Fruit fly (Drosophila melanogaster) whole organism, prepupa: ENCODE measurements around the gene CG14132.

Experiments used
- Blimp-1 ChIP-seq: fragments of 200-800 bp; sonication (Bioruptor generic); optimal IDR thresholded peaks from 3 replicates; lab custom pipeline; 2017; ENCODE audit warnings: missing biosample characterization, missing genetic modification characterization, mild to moderate bottlenecking, moderate library complexity, missing genetic modification reagents
- CG10631 ChIP-seq: fragments of 200-800 bp; sonication (Bioruptor generic); optimal IDR thresholded peaks from 2 replicates; lab custom pipeline; 2016; ENCODE audit warnings: missing biosample characterization, missing genetic modification characterization
- CG10669 ChIP-seq: fragments of 200-800 bp; sonication (Bioruptor generic); optimal IDR thresholded peaks from 3 replicates; lab custom pipeline; 2018; ENCODE audit warnings: missing biosample characterization, mild to moderate bottlenecking, missing genetic modification characterization, moderate library complexity
- CG11294 ChIP-seq: fragments of 200-800 bp; sonication (Bioruptor generic); IDR thresholded peaks from 2 replicates; pipeline ENCODE4 v1.3.6; 2022; ENCODE audit warnings: missing biosample characterization, missing genetic modification characterization
- CG11762 ChIP-seq: fragments of 200-800 bp; sonication (Bioruptor generic); optimal IDR thresholded peaks from 3 replicates; lab custom pipeline; 2016; ENCODE audit warnings: missing biosample characterization, missing genetic modification characterization; ENCODE audit not compliant: insufficient read depth
- CG11902 ChIP-seq: fragments of 200-800 bp; sonication (Bioruptor generic); optimal IDR thresholded peaks from 3 replicates; lab custom pipeline; 2016; ENCODE audit warnings: missing biosample characterization, missing genetic modification characterization
- CG1621 ChIP-seq: fragments of 200-800 bp; sonication (Bioruptor generic); optimal IDR thresholded peaks from 3 replicates; lab custom pipeline; 2018; ENCODE audit warnings: missing biosample characterization, mild to moderate bottlenecking, missing genetic modification characterization
- CG3032 ChIP-seq: fragments of 200-800 bp; optimal IDR thresholded peaks from 2 replicates; lab custom pipeline; 2019; ENCODE audit warnings: missing biosample characterization, mild to moderate bottlenecking, missing genetic modification characterization, moderate library complexity
- CG31627 ChIP-seq: fragments of 200-800 bp; sonication (Bioruptor generic); optimal IDR thresholded peaks from 3 replicates; lab custom pipeline; 2016; ENCODE audit warnings: missing biosample characterization, missing genetic modification characterization
- CG32006 ChIP-seq: fragments of 200-800 bp; sonication (Bioruptor generic); optimal IDR thresholded peaks from 3 replicates; lab custom pipeline; 2017; ENCODE audit warnings: missing biosample characterization, mild to moderate bottlenecking, missing genetic modification characterization
- CG34406 ChIP-seq: fragments of 200-800 bp; sonication (Bioruptor generic); optimal IDR thresholded peaks from 3 replicates; lab custom pipeline; 2016; ENCODE audit warnings: missing biosample characterization, missing genetic modification characterization
- CG6792 ChIP-seq: fragments of 200-800 bp; sonication (Bioruptor generic); optimal IDR thresholded peaks from 3 replicates; lab custom pipeline; 2016; ENCODE audit warnings: missing biosample characterization, missing genetic modification characterization
- CG6808 ChIP-seq: fragments of 200-800 bp; sonication (Bioruptor generic); optimal IDR thresholded peaks from 3 replicates; lab custom pipeline; 2017; ENCODE audit warnings: missing biosample characterization, missing genetic modification characterization, mild to moderate bottlenecking, moderate library complexity, missing genetic modification reagents
- CG6854 ChIP-seq: fragments of 200-800 bp; sonication (Bioruptor generic); optimal IDR thresholded peaks from 2 replicates; lab custom pipeline; 2017; ENCODE audit warnings: missing biosample characterization, mild to moderate bottlenecking, missing genetic modification characterization
- CG8119 ChIP-seq: fragments of 200-800 bp; sonication (Bioruptor generic); IDR thresholded peaks from 3 replicates; pipeline ENCODE4 v1.3.6; 2022; ENCODE audit warnings: missing biosample characterization, missing genetic modification characterization
- CG8319 ChIP-seq: fragments of 200-800 bp; sonication (Bioruptor generic); optimal IDR thresholded peaks from 3 replicates; lab custom pipeline; 2016; ENCODE audit warnings: missing biosample characterization, missing genetic modification characterization
- CG8632 ChIP-seq: fragments of 200-800 bp; sonication (Bioruptor generic); optimal IDR thresholded peaks from 3 replicates; lab custom pipeline; 2016; ENCODE audit warnings: missing biosample characterization, missing genetic modification characterization
- CG9139 ChIP-seq: fragments of 200-800 bp; sonication (Bioruptor generic); optimal IDR thresholded peaks from 3 replicates; lab custom pipeline; 2017; ENCODE audit warnings: missing biosample characterization, mild to moderate bottlenecking, missing genetic modification characterization
- Eip75B ChIP-seq: fragments of 200-800 bp; sonication (Bioruptor generic); optimal IDR thresholded peaks from 3 replicates; lab custom pipeline; 2016; ENCODE audit warnings: missing biosample characterization, missing genetic modification characterization
- Eip78C ChIP-seq: fragments of 200-800 bp; sonication (Bioruptor generic); peaks from one replicate; lab custom pipeline; 2016; ENCODE audit warnings: missing biosample characterization, missing genetic modification characterization
- Eip93F ChIP-seq: fragments of 200-800 bp; sonication (Bioruptor generic); optimal IDR thresholded peaks from 2 replicates; lab custom pipeline; 2016; ENCODE audit warnings: missing biosample characterization, mild to moderate bottlenecking, missing genetic modification characterization
- Ets96B ChIP-seq: fragments of 200-800 bp; optimal IDR thresholded peaks from 2 replicates; lab custom pipeline; 2019; ENCODE audit warnings: missing biosample characterization, mild to moderate bottlenecking, missing genetic modification characterization, moderate library complexity
- Gug ChIP-seq: fragments of 200-800 bp; sonication (Bioruptor generic); IDR thresholded peaks from 2 replicates; pipeline ENCODE4 v1.3.6; 2022; ENCODE audit warnings: missing biosample characterization, missing genetic modification characterization
- Hr39 ChIP-seq: fragments of 200-800 bp; sonication (Bioruptor generic); optimal IDR thresholded peaks from 2 replicates; lab custom pipeline; 2016; ENCODE audit warnings: missing biosample characterization, missing genetic modification characterization
- Met ChIP-seq: fragments of 200-800 bp; sonication (Bioruptor generic); optimal IDR thresholded peaks from 3 replicates; lab custom pipeline; 2016; ENCODE audit warnings: missing biosample characterization, missing genetic modification characterization
- OdsH ChIP-seq: fragments of 200-800 bp; sonication (Bioruptor generic); optimal IDR thresholded peaks from 3 replicates; lab custom pipeline; 2016; ENCODE audit warnings: missing biosample characterization, missing genetic modification characterization
- Smox ChIP-seq: fragments of 200-800 bp; sonication (Bioruptor generic); optimal IDR thresholded peaks from 3 replicates; lab custom pipeline; 2016; ENCODE audit warnings: missing biosample characterization, missing genetic modification characterization
- Sox14 ChIP-seq: fragments of 200-800 bp; sonication (Bioruptor generic); optimal IDR thresholded peaks from 3 replicates; lab custom pipeline; 2016; ENCODE audit warnings: missing biosample characterization, missing genetic modification characterization
- achi ChIP-seq: fragments of 200-800 bp; sonication (Bioruptor generic); optimal IDR thresholded peaks from 3 replicates; lab custom pipeline; 2016; ENCODE audit warnings: missing biosample characterization, missing genetic modification characterization
- acj6 ChIP-seq: fragments of 200-800 bp; sonication (Bioruptor generic); optimal IDR thresholded peaks from 3 replicates; lab custom pipeline; 2016; ENCODE audit warnings: missing biosample characterization, missing genetic modification characterization
- dsx ChIP-seq: fragments of 200-800 bp; optimal IDR thresholded peaks from 3 replicates; lab custom pipeline; 2019; ENCODE audit warnings: missing biosample characterization, mild to moderate bottlenecking, missing genetic modification characterization, moderate library complexity; ENCODE audit not compliant: poor library complexity, severe bottlenecking
- eg ChIP-seq: fragments of 200-800 bp; sonication (Bioruptor generic); IDR thresholded peaks from 3 replicates; pipeline ENCODE4 v1.3.6; 2022; ENCODE audit warnings: missing biosample characterization, missing genetic modification characterization
- fd59A ChIP-seq: fragments of 200-800 bp; sonication (Bioruptor generic); optimal IDR thresholded peaks from 2 replicates; lab custom pipeline; 2017; ENCODE audit warnings: missing biosample characterization, mild to moderate bottlenecking, missing genetic modification characterization, missing genetic modification reagents
- fd85E ChIP-seq: fragments of 200-800 bp; sonication (Bioruptor generic); optimal IDR thresholded peaks from 3 replicates; lab custom pipeline; 2016; ENCODE audit warnings: missing biosample characterization, missing genetic modification characterization
- lz ChIP-seq: fragments of 200-800 bp; sonication (Bioruptor generic); optimal IDR thresholded peaks from 3 replicates; lab custom pipeline; 2016; ENCODE audit warnings: missing biosample characterization, missing genetic modification characterization
- net ChIP-seq: fragments of 200-800 bp; sonication (Bioruptor generic); optimal IDR thresholded peaks from 3 replicates; lab custom pipeline; 2016; ENCODE audit warnings: missing biosample characterization, missing genetic modification characterization
- pdm3 ChIP-seq: fragments of 200-800 bp; sonication (Bioruptor generic); optimal IDR thresholded peaks from 3 replicates; lab custom pipeline; 2016; ENCODE audit warnings: missing biosample characterization, missing genetic modification characterization
- salr ChIP-seq, 2 experiments: fragments of 200-800 bp; sonication (Bioruptor generic); optimal IDR thresholded peaks; 3 replicates each; lab custom pipeline; 2016 to 2018; ENCODE audit warnings: missing biosample characterization in 2 of 2, missing genetic modification characterization in 2 of 2, mild to moderate bottlenecking in 1 of 2
- spab ChIP-seq: fragments of 200-800 bp; sonication (Bioruptor generic); optimal IDR thresholded peaks from 2 replicates; lab custom pipeline; 2017; ENCODE audit warnings: missing biosample characterization, mild to moderate bottlenecking, missing genetic modification characterization, missing genetic modification reagents
- ss ChIP-seq, 2 experiments: fragments of 200-800 bp; sonication (Bioruptor generic); optimal IDR thresholded peaks; 2 replicates in 1 of 2; 3 replicates in 1 of 2; lab custom pipeline; 2017 to 2018; ENCODE audit warnings: mild to moderate bottlenecking in 2 of 2, missing biosample characterization in 2 of 2, missing genetic modification characterization in 2 of 2, moderate library complexity in 1 of 2

Gene CG14132

dm6 chr3L:11717993-11718392 is 2.9 kb upstream of the CG14132 start:
- no peak for TF ChIP-seq spab
- TF ChIP-seq dsx = no peak
- no peak for TF ChIP-seq CG10669 (GFP tag; lab: Kevin White, UChicago)

- no peak for TF ChIP-seq CG10669 (GFP tag; lab: Kevin White, UChicago)
- TF ChIP-seq CG6808 = peak; percentile 14
Observed at dm6 chr3L:11717300-11717699, 2.2 kb upstream of the CG14132 start.

- TF ChIP-seq OdsH (GFP tag; lab: Kevin White, UChicago) (no peak), ss (GFP tag; optimal IDR thresholded peaks at IDR 0.05; lab: Kevin White, UChicago) (no peak), CG1621 (tag; lab: Kevin White, UChicago) (no peak), eg (0 out of 3 replicates have a peak, but pooled peaks have one; percentile 9), CG10631 (GFP tag; lab: Kevin White, UChicago) (no peak), Ets96B (tag; lab: Kevin White, UChicago) (no peak)
Observed at dm6 chr3L:11716899-11717298, 1.8 kb upstream of the CG14132 start.

dm6 chr3L:11716347-11716746 is 1.3 kb upstream of the CG14132 start:
- TF ChIP-seq CG9139 (no peak), spab (no peak), Eip93F (GFP tag; lab: Kevin White, UChicago) (no peak), CG10669 (GFP tag; lab: Kevin White, UChicago) (peak; percentile 29), lz (GFP tag; lab: Kevin White, UChicago) (no peak), Gug (GFP tag; lab: Robert Waterston, UW) (no peak), CG8119 (GFP tag; lab: Robert Waterston, UW) (no peak), CG34406 (no peak), Smox (GFP tag; lab: Kevin White, UChicago) (no peak), Ets96B (tag; lab: Kevin White, UChicago) (peak; percentile 4), CG11294 (no peak), ss (GFP tag; optimal IDR thresholded peaks at IDR 0.05; lab: Kevin White, UChicago) (peak; percentile 26 to 48), salr (GFP tag; optimal IDR thresholded peaks at IDR 0.05; lab: Kevin White, UChicago) (peak in 1 of 2 experiments; percentile 2), fd85E (GFP tag; lab: Kevin White, UChicago) (no peak), CG6792 (GFP tag; lab: Kevin White, UChicago) (no peak), net (GFP tag; lab: Kevin White, UChicago) (peak; percentile 16), CG11762 (GFP tag; lab: Kevin White, UChicago) (no peak), Hr39 (GFP tag; lab: Kevin White, UChicago) (no peak), CG11902 (GFP tag; lab: Kevin White, UChicago) (no peak), CG8319 (no peak), Eip75B (GFP tag; lab: Kevin White, UChicago) (no peak), CG6808 (peak; percentile 49), Met (GFP tag; lab: Kevin White, UChicago) (no peak), CG3032 (tag; lab: Kevin White, UChicago) (peak; percentile 29), Eip78C (GFP tag; lab: Kevin White, UChicago) (peak; percentile 70), fd59A (GFP tag; lab: Kevin White, UChicago) (peak; percentile 11), acj6 (GFP tag; lab: Kevin White, UChicago) (no peak), CG1621 (tag; lab: Kevin White, UChicago) (no peak), Sox14 (GFP tag; lab: Kevin White, UChicago) (no peak), Blimp-1 (GFP tag; lab: Kevin White, UChicago) (no peak), CG10631 (GFP tag; lab: Kevin White, UChicago) (no peak), achi (GFP tag; lab: Kevin White, UChicago) (peak; percentile 3), CG8632 (GFP tag; lab: Kevin White, UChicago) (no peak), dsx (peak; percentile 20), CG6854 (GFP tag; lab: Kevin White, UChicago) (no peak), pdm3 (GFP tag; lab: Kevin White, UChicago) (no peak), CG32006 (GFP tag; lab: Kevin White, UChicago) (peak; percentile 30), CG31627 (GFP tag; lab: Kevin White, UChicago) (no peak), eg (0 out of 3 replicates have a peak, but pooled peaks have one; percentile 9)
